Fruit fly (Drosophila melanogaster) whole organism, prepupa: ENCODE results near the gene Ubi-p63E.

Experiments used
- Blimp-1 ChIP-seq: fragments of 200-800 bp; sonication (Bioruptor generic); optimal IDR thresholded peaks from 3 replicates; lab custom pipeline; 2017; ENCODE audit warnings: missing biosample characterization, missing genetic modification characterization, mild to moderate bottlenecking, moderate library complexity, missing genetic modification reagents
- CG10631 ChIP-seq: fragments of 200-800 bp; sonication (Bioruptor generic); optimal IDR thresholded peaks from 2 replicates; lab custom pipeline; 2016; ENCODE audit warnings: missing biosample characterization, missing genetic modification characterization
- CG10669 ChIP-seq: fragments of 200-800 bp; sonication (Bioruptor generic); optimal IDR thresholded peaks from 3 replicates; lab custom pipeline; 2018; ENCODE audit warnings: missing biosample characterization, mild to moderate bottlenecking, missing genetic modification characterization, moderate library complexity
- CG11294 ChIP-seq: fragments of 200-800 bp; sonication (Bioruptor generic); IDR thresholded peaks from 2 replicates; pipeline ENCODE4 v1.3.6; 2022; ENCODE audit warnings: missing biosample characterization, missing genetic modification characterization
- CG11762 ChIP-seq: fragments of 200-800 bp; sonication (Bioruptor generic); optimal IDR thresholded peaks from 3 replicates; lab custom pipeline; 2016; ENCODE audit warnings: missing biosample characterization, missing genetic modification characterization; ENCODE audit not compliant: insufficient read depth
- CG11902 ChIP-seq: fragments of 200-800 bp; sonication (Bioruptor generic); optimal IDR thresholded peaks from 3 replicates; lab custom pipeline; 2016; ENCODE audit warnings: missing biosample characterization, missing genetic modification characterization
- CG15336 ChIP-seq: fragments of 200-800 bp; sonication (Bioruptor generic); IDR thresholded peaks from 2 replicates; pipeline ENCODE4 v1.3.6; 2022; ENCODE audit warnings: missing biosample characterization, missing genetic modification characterization
- CG1621 ChIP-seq: fragments of 200-800 bp; sonication (Bioruptor generic); optimal IDR thresholded peaks from 3 replicates; lab custom pipeline; 2018; ENCODE audit warnings: missing biosample characterization, mild to moderate bottlenecking, missing genetic modification characterization
- CG16779 ChIP-seq: fragments of 200-800 bp; sonication (Bioruptor generic); optimal IDR thresholded peaks from 3 replicates; lab custom pipeline; 2017; ENCODE audit warnings: missing biosample characterization, mild to moderate bottlenecking, missing genetic modification characterization
- CG3032 ChIP-seq: fragments of 200-800 bp; optimal IDR thresholded peaks from 2 replicates; lab custom pipeline; 2019; ENCODE audit warnings: missing biosample characterization, mild to moderate bottlenecking, missing genetic modification characterization, moderate library complexity
- CG31627 ChIP-seq: fragments of 200-800 bp; sonication (Bioruptor generic); optimal IDR thresholded peaks from 3 replicates; lab custom pipeline; 2016; ENCODE audit warnings: missing biosample characterization, missing genetic modification characterization
- CG32006 ChIP-seq: fragments of 200-800 bp; sonication (Bioruptor generic); optimal IDR thresholded peaks from 3 replicates; lab custom pipeline; 2017; ENCODE audit warnings: missing biosample characterization, mild to moderate bottlenecking, missing genetic modification characterization
- CG34406 ChIP-seq: fragments of 200-800 bp; sonication (Bioruptor generic); optimal IDR thresholded peaks from 3 replicates; lab custom pipeline; 2016; ENCODE audit warnings: missing biosample characterization, missing genetic modification characterization
- CG3919 ChIP-seq: fragments of 200-800 bp; sonication (Bioruptor generic); optimal IDR thresholded peaks from 3 replicates; lab custom pipeline; 2016; ENCODE audit warnings: missing biosample characterization, missing genetic modification characterization
- CG4318 ChIP-seq: fragments of 200-800 bp; sonication (Bioruptor generic); optimal IDR thresholded peaks from 3 replicates; lab custom pipeline; 2017; ENCODE audit warnings: missing biosample characterization, mild to moderate bottlenecking, missing genetic modification characterization
- CG6163 ChIP-seq: fragments of 200-800 bp; sonication (Bioruptor generic); IDR thresholded peaks from 3 replicates; pipeline ENCODE4 v1.3.6; 2022; ENCODE audit warnings: missing biosample characterization, missing genetic modification characterization
- CG6276 ChIP-seq: fragments of 200-800 bp; sonication (Bioruptor generic); optimal IDR thresholded peaks from 2 replicates; lab custom pipeline; 2017; ENCODE audit warnings: missing biosample characterization, mild to moderate bottlenecking, missing genetic modification characterization
- CG6792 ChIP-seq: fragments of 200-800 bp; sonication (Bioruptor generic); optimal IDR thresholded peaks from 3 replicates; lab custom pipeline; 2016; ENCODE audit warnings: missing biosample characterization, missing genetic modification characterization
- CG6808 ChIP-seq: fragments of 200-800 bp; sonication (Bioruptor generic); optimal IDR thresholded peaks from 3 replicates; lab custom pipeline; 2017; ENCODE audit warnings: missing biosample characterization, missing genetic modification characterization, mild to moderate bottlenecking, moderate library complexity, missing genetic modification reagents
- CG6854 ChIP-seq: fragments of 200-800 bp; sonication (Bioruptor generic); optimal IDR thresholded peaks from 2 replicates; lab custom pipeline; 2017; ENCODE audit warnings: missing biosample characterization, mild to moderate bottlenecking, missing genetic modification characterization
- CG7368 ChIP-seq: fragments of 200-800 bp; sonication (Bioruptor generic); optimal IDR thresholded peaks from 3 replicates; lab custom pipeline; 2016; ENCODE audit warnings: missing biosample characterization, missing genetic modification characterization
- CG8119 ChIP-seq: fragments of 200-800 bp; sonication (Bioruptor generic); IDR thresholded peaks from 3 replicates; pipeline ENCODE4 v1.3.6; 2022; ENCODE audit warnings: missing biosample characterization, missing genetic modification characterization
- CG8319 ChIP-seq: fragments of 200-800 bp; sonication (Bioruptor generic); optimal IDR thresholded peaks from 3 replicates; lab custom pipeline; 2016; ENCODE audit warnings: missing biosample characterization, missing genetic modification characterization
- CG8632 ChIP-seq: fragments of 200-800 bp; sonication (Bioruptor generic); optimal IDR thresholded peaks from 3 replicates; lab custom pipeline; 2016; ENCODE audit warnings: missing biosample characterization, missing genetic modification characterization
- CG9139 ChIP-seq: fragments of 200-800 bp; sonication (Bioruptor generic); optimal IDR thresholded peaks from 3 replicates; lab custom pipeline; 2017; ENCODE audit warnings: missing biosample characterization, mild to moderate bottlenecking, missing genetic modification characterization
- Eip75B ChIP-seq: fragments of 200-800 bp; sonication (Bioruptor generic); optimal IDR thresholded peaks from 3 replicates; lab custom pipeline; 2016; ENCODE audit warnings: missing biosample characterization, missing genetic modification characterization
- Eip78C ChIP-seq: fragments of 200-800 bp; sonication (Bioruptor generic); peaks from one replicate; lab custom pipeline; 2016; ENCODE audit warnings: missing biosample characterization, missing genetic modification characterization
- Ets21C ChIP-seq: fragments of 200-800 bp; sonication (Bioruptor generic); optimal IDR thresholded peaks from 3 replicates; lab custom pipeline; 2016; ENCODE audit warnings: missing biosample characterization, missing genetic modification characterization
- Ets96B ChIP-seq: fragments of 200-800 bp; optimal IDR thresholded peaks from 2 replicates; lab custom pipeline; 2019; ENCODE audit warnings: missing biosample characterization, mild to moderate bottlenecking, missing genetic modification characterization, moderate library complexity
- Gug ChIP-seq: fragments of 200-800 bp; sonication (Bioruptor generic); IDR thresholded peaks from 2 replicates; pipeline ENCODE4 v1.3.6; 2022; ENCODE audit warnings: missing biosample characterization, missing genetic modification characterization
- Hr39 ChIP-seq: fragments of 200-800 bp; sonication (Bioruptor generic); optimal IDR thresholded peaks from 2 replicates; lab custom pipeline; 2016; ENCODE audit warnings: missing biosample characterization, missing genetic modification characterization
- Hr4 ChIP-seq: fragments of 200-800 bp; sonication (Bioruptor generic); optimal IDR thresholded peaks from 3 replicates; lab custom pipeline; 2016; ENCODE audit warnings: missing biosample characterization, missing genetic modification characterization
- Lpt ChIP-seq: fragments of 200-800 bp; sonication (Bioruptor generic); optimal IDR thresholded peaks from 3 replicates; lab custom pipeline; 2016; ENCODE audit warnings: missing biosample characterization, missing genetic modification characterization
- Met ChIP-seq: fragments of 200-800 bp; sonication (Bioruptor generic); optimal IDR thresholded peaks from 3 replicates; lab custom pipeline; 2016; ENCODE audit warnings: missing biosample characterization, missing genetic modification characterization
- Smox ChIP-seq: fragments of 200-800 bp; sonication (Bioruptor generic); optimal IDR thresholded peaks from 3 replicates; lab custom pipeline; 2016; ENCODE audit warnings: missing biosample characterization, missing genetic modification characterization
- Sox102F ChIP-seq: fragments of 200-800 bp; sonication (Bioruptor generic); optimal IDR thresholded peaks from 2 replicates; lab custom pipeline; 2016; ENCODE audit warnings: missing biosample characterization, mild to moderate bottlenecking, missing genetic modification characterization
- Sox14 ChIP-seq: fragments of 200-800 bp; sonication (Bioruptor generic); optimal IDR thresholded peaks from 3 replicates; lab custom pipeline; 2016; ENCODE audit warnings: missing biosample characterization, missing genetic modification characterization
- Sox15 ChIP-seq: fragments of 200-800 bp; sonication (Bioruptor generic); optimal IDR thresholded peaks from 3 replicates; lab custom pipeline; 2016; ENCODE audit warnings: missing biosample characterization, missing genetic modification characterization
- achi ChIP-seq: fragments of 200-800 bp; sonication (Bioruptor generic); optimal IDR thresholded peaks from 3 replicates; lab custom pipeline; 2016; ENCODE audit warnings: missing biosample characterization, missing genetic modification characterization
- acj6 ChIP-seq: fragments of 200-800 bp; sonication (Bioruptor generic); optimal IDR thresholded peaks from 3 replicates; lab custom pipeline; 2016; ENCODE audit warnings: missing biosample characterization, missing genetic modification characterization
- dac ChIP-seq: fragments of 200-800 bp; sonication (Bioruptor generic); optimal IDR thresholded peaks from 2 replicates; lab custom pipeline; 2017; ENCODE audit warnings: missing biosample characterization, mild to moderate bottlenecking, missing genetic modification characterization
- dsx ChIP-seq: fragments of 200-800 bp; optimal IDR thresholded peaks from 3 replicates; lab custom pipeline; 2019; ENCODE audit warnings: missing biosample characterization, mild to moderate bottlenecking, missing genetic modification characterization, moderate library complexity; ENCODE audit not compliant: poor library complexity, severe bottlenecking
- eg ChIP-seq: fragments of 200-800 bp; sonication (Bioruptor generic); IDR thresholded peaks from 3 replicates; pipeline ENCODE4 v1.3.6; 2022; ENCODE audit warnings: missing biosample characterization, missing genetic modification characterization
- fd59A ChIP-seq: fragments of 200-800 bp; sonication (Bioruptor generic); optimal IDR thresholded peaks from 2 replicates; lab custom pipeline; 2017; ENCODE audit warnings: missing biosample characterization, mild to moderate bottlenecking, missing genetic modification characterization, missing genetic modification reagents
- fd85E ChIP-seq: fragments of 200-800 bp; sonication (Bioruptor generic); optimal IDR thresholded peaks from 3 replicates; lab custom pipeline; 2016; ENCODE audit warnings: missing biosample characterization, missing genetic modification characterization
- fkh ChIP-seq: fragments of 200-800 bp; sonication (Bioruptor generic); optimal IDR thresholded peaks from 3 replicates; lab custom pipeline; 2017; ENCODE audit warnings: missing biosample characterization, mild to moderate bottlenecking, missing genetic modification characterization, moderate library complexity
- lz ChIP-seq: fragments of 200-800 bp; sonication (Bioruptor generic); optimal IDR thresholded peaks from 3 replicates; lab custom pipeline; 2016; ENCODE audit warnings: missing biosample characterization, missing genetic modification characterization
- net ChIP-seq: fragments of 200-800 bp; sonication (Bioruptor generic); optimal IDR thresholded peaks from 3 replicates; lab custom pipeline; 2016; ENCODE audit warnings: missing biosample characterization, missing genetic modification characterization
- pdm3 ChIP-seq: fragments of 200-800 bp; sonication (Bioruptor generic); optimal IDR thresholded peaks from 3 replicates; lab custom pipeline; 2016; ENCODE audit warnings: missing biosample characterization, missing genetic modification characterization
- spab ChIP-seq: fragments of 200-800 bp; sonication (Bioruptor generic); optimal IDR thresholded peaks from 2 replicates; lab custom pipeline; 2017; ENCODE audit warnings: missing biosample characterization, mild to moderate bottlenecking, missing genetic modification characterization, missing genetic modification reagents
- ss ChIP-seq, 2 experiments: fragments of 200-800 bp; sonication (Bioruptor generic); optimal IDR thresholded peaks; 2 replicates in 1 of 2; 3 replicates in 1 of 2; lab custom pipeline; 2017 to 2018; ENCODE audit warnings: mild to moderate bottlenecking in 2 of 2, missing biosample characterization in 2 of 2, missing genetic modification characterization in 2 of 2, moderate library complexity in 1 of 2
- topi ChIP-seq: fragments of 200-800 bp; sonication (Bioruptor generic); optimal IDR thresholded peaks from 3 replicates; lab custom pipeline; 2016; ENCODE audit warnings: missing biosample characterization, missing genetic modification characterization
- vri ChIP-seq: fragments of 200-800 bp; sonication (Bioruptor generic); optimal IDR thresholded peaks from 3 replicates; lab custom pipeline; 2016; ENCODE audit warnings: missing biosample characterization, mild to moderate bottlenecking, missing genetic modification characterization

The Ubi-p63E gene

DNA sequence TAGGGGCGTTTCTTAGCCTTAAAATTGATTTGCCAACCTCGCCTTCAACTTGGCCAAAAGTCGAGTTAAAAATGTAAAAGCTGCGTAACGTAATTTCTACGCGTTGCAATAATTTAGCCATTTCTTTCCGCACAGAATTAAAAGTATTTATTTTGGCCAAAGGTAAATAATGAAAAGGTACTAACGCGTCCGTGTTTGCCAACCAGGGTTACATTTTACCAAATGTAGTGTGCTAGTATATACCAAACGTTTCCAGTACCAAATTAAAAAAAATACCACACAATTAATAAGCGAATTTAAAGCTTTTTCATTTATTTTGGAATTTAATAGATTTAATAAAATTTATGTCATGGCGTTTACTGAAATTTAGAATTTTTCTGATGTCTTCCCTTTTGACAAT, 4.0 kb downstream of the Ubi-p63E start, which contains the start of gene Ccz1:
Ccz1 (minus strand) TSS at position 179 of the 400 bp plus-strand sequence.
- TF ChIP-seq CG11902 (GFP tag; lab: Kevin White, UChicago) = no peak
- TF ChIP-seq Eip75B = no peak
- TF ChIP-seq Ets96B (tag; lab: Kevin White, UChicago) = no peak
- TF ChIP-seq CG1621 (tag; lab: Kevin White, UChicago) = no peak
- no peak for TF ChIP-seq Lpt (GFP tag; lab: Kevin White, UChicago)
- no peak for TF ChIP-seq CG3032
- TF ChIP-seq Eip78C = peak; percentile 74
- TF ChIP-seq CG31627 (GFP tag; lab: Kevin White, UChicago) = peak; percentile 44
- TF ChIP-seq dsx (GFP tag; lab: Kevin White, UChicago) = no peak
- TF ChIP-seq CG7368 (GFP tag; lab: Kevin White, UChicago) = no peak
- no peak for TF ChIP-seq CG8119 (GFP tag; lab: Robert Waterston, UW)
- TF ChIP-seq CG11294 (GFP tag; lab: Robert Waterston, UW) = no peak
- TF ChIP-seq achi = no peak
- no peak for TF ChIP-seq eg (GFP tag; lab: Robert Waterston, UW)
- peak; percentile 26 for TF ChIP-seq acj6 (GFP tag; lab: Kevin White, UChicago)
- TF ChIP-seq dac (GFP tag; lab: Kevin White, UChicago) = no peak
- TF ChIP-seq Smox (GFP tag; lab: Kevin White, UChicago) = peak; percentile 41
- TF ChIP-seq Sox102F (GFP tag; lab: Kevin White, UChicago) = no peak
- TF ChIP-seq Hr4 (GFP tag; lab: Kevin White, UChicago) = no peak
- TF ChIP-seq CG6854 (GFP tag; lab: Kevin White, UChicago) = no peak
- no peak for TF ChIP-seq net (GFP tag; lab: Kevin White, UChicago)
- TF ChIP-seq CG6163 (GFP tag; lab: Robert Waterston, UW) = no peak
- no peak for TF ChIP-seq CG34406 (GFP tag; lab: Kevin White, UChicago)
- TF ChIP-seq pdm3 (GFP tag; lab: Kevin White, UChicago) = peak; percentile 46
- no peak for TF ChIP-seq CG6276 (GFP tag; lab: Kevin White, UChicago)
- TF ChIP-seq ss (GFP tag; optimal IDR thresholded peaks at IDR 0.05; lab: Kevin White, UChicago) = no peak
- no peak for TF ChIP-seq Blimp-1 (GFP tag; lab: Kevin White, UChicago)
- no peak for TF ChIP-seq CG6792 (GFP tag; lab: Kevin White, UChicago)
- no peak for TF ChIP-seq CG8319 (GFP tag; lab: Kevin White, UChicago)
- TF ChIP-seq CG3919 = no peak
- TF ChIP-seq fd85E (GFP tag; lab: Kevin White, UChicago) = no peak
- no peak for TF ChIP-seq CG32006 (GFP tag; lab: Kevin White, UChicago)
- TF ChIP-seq lz = peak; percentile 32
- TF ChIP-seq CG16779 (tag; lab: Kevin White, UChicago) = no peak
- no peak for TF ChIP-seq CG10669 (GFP tag; lab: Kevin White, UChicago)
- TF ChIP-seq topi (GFP tag; lab: Kevin White, UChicago) = no peak
- TF ChIP-seq fd59A (GFP tag; lab: Kevin White, UChicago) = no peak
- TF ChIP-seq spab = no peak
- peak; percentile 27 for TF ChIP-seq Met
- peak; percentile 20 for TF ChIP-seq vri
- TF ChIP-seq CG4318 (GFP tag; lab: Kevin White, UChicago) = no peak
- TF ChIP-seq Sox14 (GFP tag; lab: Kevin White, UChicago) = peak; percentile 12
- TF ChIP-seq fkh (GFP tag; lab: Kevin White, UChicago) = peak; percentile 100
- no peak for TF ChIP-seq CG6808
- TF ChIP-seq Gug = no peak
- peak; percentile 16 for TF ChIP-seq Hr39 (GFP tag; lab: Kevin White, UChicago)
- no peak for TF ChIP-seq Ets21C
- TF ChIP-seq CG10631 (GFP tag; lab: Kevin White, UChicago) = peak; percentile 55
- TF ChIP-seq CG8632 (GFP tag; lab: Kevin White, UChicago) = no peak
- TF ChIP-seq CG15336 (GFP tag; lab: Robert Waterston, UW) = no peak
- no peak for TF ChIP-seq Sox15 (GFP tag; lab: Kevin White, UChicago)
- TF ChIP-seq CG11762 = no peak
- TF ChIP-seq CG9139 (GFP tag; lab: Kevin White, UChicago) = peak; percentile 4
